Worm (Caenorhabditis elegans): Measurements from ENCODE around the gene bath-44.
A peak's percentile ranks its signal among the peaks of the same experiment; 100 is the strongest.

Gene bath-44

DNA sequence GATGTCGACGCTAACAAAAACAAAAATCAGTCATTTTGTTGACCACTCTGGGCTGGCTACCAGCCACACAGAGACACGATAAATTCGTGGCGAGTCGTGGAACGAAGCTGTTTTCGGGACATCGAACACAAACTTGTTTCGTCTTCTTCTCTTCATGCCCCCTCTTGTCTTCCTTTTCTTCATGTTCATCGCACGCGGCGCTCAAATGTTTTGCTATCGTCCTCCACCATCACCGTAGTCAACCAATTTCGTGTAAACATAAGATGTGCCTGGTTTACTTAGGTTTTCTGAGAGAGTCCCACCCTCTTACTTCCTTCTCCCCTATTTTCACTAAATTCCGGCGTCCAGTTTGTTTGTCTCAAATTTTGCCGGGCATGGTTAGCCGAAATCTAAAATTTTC is 4.4 kb upstream of the bath-44 start:
- no peak for TF ChIP-seq fkh-10 (GFP tag; optimal IDR thresholded peaks at IDR 0.05)
- no peak for TF ChIP-seq fos-1 (tag; optimal IDR thresholded peaks at IDR 0.05)
- no peak for TF ChIP-seq egl-27 (tag; optimal IDR thresholded peaks at IDR 0.05)
- no peak for TF ChIP-seq ceh-28 (tag; optimal IDR thresholded peaks at IDR 0.05)
- no peak for TF ChIP-seq tbx-2 (tag; optimal IDR thresholded peaks at IDR 0.05)
- no peak for TF ChIP-seq elt-1 (tag; optimal IDR thresholded peaks at IDR 0.05)
- TF ChIP-seq skn-1 (tag; optimal IDR thresholded peaks at IDR 0.05) = no peak
- peak; percentile 30 for TF ChIP-seq nhr-43 (tag; optimal IDR thresholded peaks at IDR 0.05; ENCODE audit: poor library complexity, severe bottlenecking)
- no peak for TF ChIP-seq ceh-16 (tag; optimal IDR thresholded peaks at IDR 0.05)
- TF ChIP-seq nhr-23 (tag; optimal IDR thresholded peaks at IDR 0.05) = peak; percentile 15
- TF ChIP-seq nhr-25 (tag; optimal IDR thresholded peaks at IDR 0.05) = peak; percentile 23
- TF ChIP-seq lin-39 (tag; optimal IDR thresholded peaks at IDR 0.05) = no peak

- TF ChIP-seq egl-5 (tag; optimal IDR thresholded peaks at IDR 0.05) = peak; percentile 56
- TF ChIP-seq ceh-28 (tag; optimal IDR thresholded peaks at IDR 0.05) = peak; percentile 49
- no peak for TF ChIP-seq nhr-67 (tag; optimal IDR thresholded peaks at IDR 0.05)
- TF ChIP-seq fos-1 (tag; optimal IDR thresholded peaks at IDR 0.05) = peak; percentile 42
- no peak for TF ChIP-seq mml-1 (tag; optimal IDR thresholded peaks at IDR 0.05)
- peak; percentile 66 for TF ChIP-seq nfya-1 (tag; optimal IDR thresholded peaks at IDR 0.05; ENCODE audit: insufficient read depth)
- peak; percentile 21 for TF ChIP-seq elt-1 (tag; optimal IDR thresholded peaks at IDR 0.05)
- peak; percentile 49 for TF ChIP-seq pha-4 (tag; optimal IDR thresholded peaks at IDR 0.05)
- peak; percentile 43 for TF ChIP-seq lin-15B (tag; optimal IDR thresholded peaks at IDR 0.05)
- peak; percentile 87 for TF ChIP-seq hmg-11 (tag; optimal IDR thresholded peaks at IDR 0.05)
- no peak for TF ChIP-seq fkh-2 (tag; optimal IDR thresholded peaks at IDR 0.05)
- TF ChIP-seq nhr-23 (tag; optimal IDR thresholded peaks at IDR 0.05) = peak; percentile 54
- TF ChIP-seq pqm-1 (tag; optimal IDR thresholded peaks at IDR 0.05) = peak; percentile 47
- no peak for TF ChIP-seq nhr-77 (tag; optimal IDR thresholded peaks at IDR 0.05)
- peak; percentile 63 for TF ChIP-seq lin-39 (tag; optimal IDR thresholded peaks at IDR 0.05)
- TF ChIP-seq snpc-4 (tag; optimal IDR thresholded peaks at IDR 0.05) = peak; percentile 8
- TF ChIP-seq egl-27 (tag; optimal IDR thresholded peaks at IDR 0.05) = no peak
- TF ChIP-seq nhr-28 (tag; optimal IDR thresholded peaks at IDR 0.05) = no peak
- TF ChIP-seq eor-1 (tag; optimal IDR thresholded peaks at IDR 0.05) = no peak
- TF ChIP-seq mdl-1 (tag; optimal IDR thresholded peaks at IDR 0.05) = no peak
- TF ChIP-seq elt-2 (tag; optimal IDR thresholded peaks at IDR 0.05) = peak; percentile 68
- TF ChIP-seq nhr-237 (tag; optimal IDR thresholded peaks at IDR 0.05) = no peak
- TF ChIP-seq R02D3.7 (tag; optimal IDR thresholded peaks at IDR 0.05) = peak; percentile 48
- no peak for TF ChIP-seq ama-1 (optimal IDR thresholded peaks at IDR 0.05)
- TF ChIP-seq nhr-43 (tag; optimal IDR thresholded peaks at IDR 0.05; ENCODE audit: poor library complexity, severe bottlenecking) = peak; percentile 6
- peak in 2 of 3 experiments; percentile 45 for TF ChIP-seq elt-3 (tag; optimal IDR thresholded peaks at IDR 0.05)
- peak; percentile 65 for TF ChIP-seq jun-1 (tag; optimal IDR thresholded peaks at IDR 0.05)
- peak; percentile 85 for TF ChIP-seq nhr-25 (tag; optimal IDR thresholded peaks at IDR 0.05)
- TF ChIP-seq unc-62 (GFP tag; optimal IDR thresholded peaks at IDR 0.05) = peak; percentile 4
Observed at ce11 chrII:7392052-7392694, 2.6 kb upstream of the bath-44 start.

- no peak for TF ChIP-seq lin-39 (tag; optimal IDR thresholded peaks at IDR 0.05)
- TF ChIP-seq daf-12 (tag; optimal IDR thresholded peaks at IDR 0.05) = no peak
- TF ChIP-seq ama-1 (optimal IDR thresholded peaks at IDR 0.05) = peak; percentile 76
- peak; percentile 24 for TF ChIP-seq nhr-23 (tag; optimal IDR thresholded peaks at IDR 0.05)
- no peak for TF ChIP-seq hmg-11 (tag; optimal IDR thresholded peaks at IDR 0.05)
- TF ChIP-seq nfya-1 (tag; optimal IDR thresholded peaks at IDR 0.05; ENCODE audit: insufficient read depth) = no peak
- TF ChIP-seq unc-62 (GFP tag; optimal IDR thresholded peaks at IDR 0.05) = no peak
- TF ChIP-seq nhr-25 (tag; optimal IDR thresholded peaks at IDR 0.05) = peak; percentile 48
- no peak for TF ChIP-seq jun-1 (tag; optimal IDR thresholded peaks at IDR 0.05)
- no peak for TF ChIP-seq nhr-237 (tag; optimal IDR thresholded peaks at IDR 0.05)
- TF ChIP-seq fkh-2 (tag; optimal IDR thresholded peaks at IDR 0.05) = no peak
- peak; percentile 16 for TF ChIP-seq pha-4 (tag; optimal IDR thresholded peaks at IDR 0.05)
- TF ChIP-seq ceh-28 (tag; optimal IDR thresholded peaks at IDR 0.05) = no peak
Observed at ce11 chrII:7393393-7393792, 1.4 kb upstream of the bath-44 start.
